Worm (Caenorhabditis elegans) whole organism, early embryonic: ENCODE data around the gene eif-3.K.

Source experiments
- B0310.2 ChIP-seq: sonication (generic microtip); optimal IDR thresholded peaks from 2 replicates; lab custom pipeline; 2016; ENCODE audit warnings: mild to moderate bottlenecking, missing genetic modification characterization, missing compliant biosample characterization
- F13C5.2 ChIP-seq: sonication (generic microtip); optimal IDR thresholded peaks from 2 replicates; lab custom pipeline; 2017; ENCODE audit warnings: mild to moderate bottlenecking, missing genetic modification characterization, inconsistent platforms, missing compliant biosample characterization
- ama-1 ChIP-seq: fragments of 150-350 bp; optimal IDR thresholded peaks from 2 replicates; lab custom pipeline; 2014
- ceh-13 ChIP-seq: fragments of 200-800 bp; sonication (Bioruptor generic); optimal IDR thresholded peaks from 2 replicates; lab custom pipeline; 2018; ENCODE audit warnings: mild to moderate bottlenecking, missing genetic modification characterization, missing compliant biosample characterization
- ets-7 ChIP-seq: sonication (generic microtip); optimal IDR thresholded peaks from 2 replicates; lab custom pipeline; 2016; ENCODE audit warnings: missing genotype, missing genetic modification characterization, missing compliant biosample characterization
- hmbx-1 ChIP-seq: sonication (generic microtip); optimal IDR thresholded peaks from 2 replicates; lab custom pipeline; 2016; ENCODE audit warnings: mild to moderate bottlenecking, missing genetic modification characterization, missing compliant biosample characterization
- hmg-4 ChIP-seq: fragments of 200-800 bp; sonication (Bioruptor generic); optimal IDR thresholded peaks from 2 replicates; lab custom pipeline; 2018; ENCODE audit warnings: mild to moderate bottlenecking, missing genetic modification characterization, missing compliant biosample characterization
- hnd-1 ChIP-seq: sonication (generic microtip); optimal IDR thresholded peaks from 2 replicates; lab custom pipeline; 2016; ENCODE audit warnings: missing genetic modification characterization, missing compliant biosample characterization
- pes-1 ChIP-seq: fragments of 200-800 bp; sonication (Bioruptor generic); IDR thresholded peaks from 2 replicates; pipeline ENCODE4 v1.3.6; 2022; ENCODE audit warnings: missing genetic modification reagents, missing genetic modification characterization, missing compliant biosample characterization
- scrt-1 ChIP-seq: fragments of 200-800 bp; sonication (Bioruptor generic); IDR thresholded peaks from 2 replicates; pipeline ENCODE4 v1.3.6; 2022; ENCODE audit warnings: missing genetic modification characterization, missing compliant biosample characterization
- sea-1 ChIP-seq: fragments of 200-800 bp; sonication (Bioruptor generic); conservative IDR thresholded peaks from 2 replicates; pipeline ENCODE4 v1.3.6; 2022; ENCODE audit warnings: missing genetic modification characterization, missing compliant biosample characterization
- tbx-11 ChIP-seq: fragments of 200-800 bp; sonication (Bioruptor generic); IDR thresholded peaks from 2 replicates; pipeline ENCODE4 v1.3.6; 2022; ENCODE audit warnings: missing genetic modification characterization, missing compliant biosample characterization
- tbx-37 ChIP-seq: fragments of 200-800 bp; sonication (Bioruptor generic); conservative IDR thresholded peaks from 2 replicates; pipeline ENCODE4 v1.3.6; 2022; ENCODE audit warnings: missing genetic modification reagents, missing genetic modification characterization, missing compliant biosample characterization
- tra-4 ChIP-seq: sonication (generic microtip); optimal IDR thresholded peaks from 2 replicates; lab custom pipeline; 2017; ENCODE audit warnings: missing genetic modification characterization, missing compliant biosample characterization

DNA sequence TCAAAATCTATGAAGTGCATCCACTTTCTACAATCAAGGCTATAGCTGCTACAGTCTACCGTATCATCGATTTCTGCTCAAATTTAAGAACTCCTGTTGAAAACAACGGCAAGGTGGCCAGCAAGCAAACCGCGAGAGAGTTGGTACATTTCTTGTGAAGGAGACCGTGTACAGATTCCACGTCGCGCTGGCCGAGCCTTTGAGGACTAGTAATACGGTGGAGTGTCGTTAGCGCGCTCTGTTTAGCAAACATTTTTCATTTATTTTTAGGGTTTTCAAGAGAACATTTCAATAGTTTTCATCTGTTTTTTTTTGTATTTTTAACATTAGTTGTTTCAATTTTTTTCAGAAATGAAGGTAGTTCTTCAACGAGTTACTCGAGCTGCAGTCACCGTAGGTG is 1.5 kb upstream of the eif-3.K start, which contains the start of gene pqn-68:
- no peak for TF ChIP-seq ama-1 (lab: Kevin White, UChicago)
- no peak; the same call in 1 of the 2 replicates for TF ChIP-seq tbx-37 (GFP tag; lab: Robert Waterston, UW)
- no peak for TF ChIP-seq scrt-1
- TF ChIP-seq hmg-4 (GFP tag; lab: Kevin White, UChicago) = no peak
- no peak for TF ChIP-seq tra-4
- TF ChIP-seq hnd-1 (tag; lab: Kevin White, UChicago) = no peak
- TF ChIP-seq tbx-11 (GFP tag; lab: Robert Waterston, UW) = no peak
- no peak for TF ChIP-seq pes-1 (GFP tag; lab: Robert Waterston, UW)
- TF ChIP-seq sea-1 (GFP tag; lab: Robert Waterston, UW) = no peak
- no peak for TF ChIP-seq hmbx-1 (tag; lab: Kevin White, UChicago)
- TF ChIP-seq F13C5.2 (tag; lab: Kevin White, UChicago) = no peak
- no peak for TF ChIP-seq ets-7 (tag; lab: Kevin White, UChicago)
- no peak for TF ChIP-seq B0310.2 (tag; lab: Kevin White, UChicago)
- no peak for TF ChIP-seq ceh-13 (GFP tag; lab: Kevin White, UChicago)
